Worm (Caenorhabditis elegans) whole organism, midembryonic: Measurements from ENCODE around the gene tat-6.

Experiments used
- T22C8.4 ChIP-seq: fragments of 200-800 bp; sonication (Bioruptor generic); IDR thresholded peaks from 2 replicates; pipeline ENCODE4 v1.3.6; 2022; ENCODE audit warnings: missing genetic modification characterization, missing compliant biosample characterization
- cog-1 ChIP-seq: sonication (generic microtip); optimal IDR thresholded peaks from 2 replicates; lab custom pipeline; 2016; ENCODE audit warnings: missing genetic modification characterization, missing compliant biosample characterization
- flt-1 ChIP-seq: fragments of 200-800 bp; sonication (Bioruptor generic); IDR thresholded peaks from 2 replicates; pipeline ENCODE4 v1.3.6; 2022; ENCODE audit warnings: missing genetic modification characterization, missing compliant biosample characterization
- klf-2 ChIP-seq: fragments of 200-800 bp; sonication (Bioruptor generic); conservative IDR thresholded peaks from 2 replicates; pipeline ENCODE4 v1.3.6; 2022; ENCODE audit warnings: missing genetic modification reagents, missing genetic modification characterization, missing compliant biosample characterization
- med-1 ChIP-seq: sonication (generic microtip); optimal IDR thresholded peaks from 2 replicates; lab custom pipeline; 2017; ENCODE audit warnings: missing genetic modification characterization, mild to moderate bottlenecking, missing compliant biosample characterization, antibody characterized with exemption, missing genetic modification reagents; ENCODE audit not compliant: insufficient read depth
- ref-1 ChIP-seq: fragments of 200-800 bp; sonication (Bioruptor generic); conservative IDR thresholded peaks from 2 replicates; pipeline ENCODE4 v1.3.6; 2022; ENCODE audit warnings: missing genetic modification reagents, missing genetic modification characterization, missing compliant biosample characterization
- tab-1 ChIP-seq: fragments of 200-800 bp; sonication (Bioruptor generic); IDR thresholded peaks from 2 replicates; pipeline ENCODE4 v1.3.6; 2022; ENCODE audit warnings: missing genetic modification characterization, missing compliant biosample characterization
- ztf-23 ChIP-seq: fragments of 200-800 bp; sonication (Bioruptor generic); IDR thresholded peaks from 2 replicates; pipeline ENCODE4 v1.3.6; 2022; ENCODE audit warnings: missing genetic modification reagents, missing genetic modification characterization, missing compliant biosample characterization

DNA sequence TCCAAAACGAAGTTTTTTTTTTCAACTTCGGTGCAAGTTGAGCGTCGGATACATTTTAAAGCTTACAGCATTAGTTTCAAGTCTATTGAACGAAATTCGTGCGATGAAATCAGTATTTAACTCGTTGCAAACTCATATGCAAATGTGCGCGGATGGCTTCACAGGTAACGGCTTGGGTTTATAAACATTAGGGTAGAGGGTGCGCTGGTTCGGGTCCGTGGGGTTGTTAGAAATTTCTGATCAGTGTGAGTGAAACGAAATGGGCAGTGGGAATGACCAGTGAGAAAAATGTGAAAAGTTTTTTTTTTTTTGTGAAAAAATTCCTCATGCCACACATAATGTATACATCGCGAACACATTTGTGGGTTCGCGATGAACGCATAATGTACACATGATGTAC is 34.2 kb downstream of the tat-6 start:
- TF ChIP-seq flt-1 (GFP tag; lab: Robert Waterston, UW) = no peak
- TF ChIP-seq ref-1 (GFP tag; lab: Robert Waterston, UW) = no peak
- TF ChIP-seq med-1 (GFP tag; lab: Kevin White, UChicago) = no peak
- TF ChIP-seq ztf-23 (GFP tag; lab: Robert Waterston, UW) = no peak
- TF ChIP-seq cog-1 (tag; lab: Kevin White, UChicago) = no peak
- no peak for TF ChIP-seq tab-1 (GFP tag; lab: Robert Waterston, UW)
- no peak for TF ChIP-seq T22C8.4
- no peak for TF ChIP-seq klf-2 (GFP tag; lab: Robert Waterston, UW)
